Fruit fly (Drosophila melanogaster): ENCODE results near the gene CG33284.

The CG33284 gene

DNA sequence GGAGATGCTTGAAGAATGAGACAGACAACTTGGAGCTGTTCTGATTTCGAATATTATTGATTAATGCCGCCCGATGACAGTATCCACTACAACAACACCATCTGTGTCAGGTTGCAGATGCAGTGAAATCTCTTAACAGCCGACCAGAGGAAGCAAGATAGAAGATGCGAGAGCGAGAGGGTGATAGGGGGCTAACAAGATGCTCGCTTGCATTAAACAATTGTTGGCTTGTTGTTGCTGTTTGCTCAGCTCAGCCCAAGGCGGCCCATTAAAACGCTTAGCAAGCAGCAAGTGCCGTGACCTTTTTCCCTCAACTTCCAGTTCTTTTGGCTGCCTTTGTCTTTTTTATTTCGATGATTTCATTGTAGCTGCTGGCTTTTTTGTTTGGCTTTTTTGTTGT lies 6.1 kb downstream of the CG33284 start:
- TF ChIP-seq CG8478 (optimal IDR thresholded peaks at IDR 0.05) (no peak), CTCF (optimal IDR thresholded peaks at IDR 0.05) (no peak)

DNA sequence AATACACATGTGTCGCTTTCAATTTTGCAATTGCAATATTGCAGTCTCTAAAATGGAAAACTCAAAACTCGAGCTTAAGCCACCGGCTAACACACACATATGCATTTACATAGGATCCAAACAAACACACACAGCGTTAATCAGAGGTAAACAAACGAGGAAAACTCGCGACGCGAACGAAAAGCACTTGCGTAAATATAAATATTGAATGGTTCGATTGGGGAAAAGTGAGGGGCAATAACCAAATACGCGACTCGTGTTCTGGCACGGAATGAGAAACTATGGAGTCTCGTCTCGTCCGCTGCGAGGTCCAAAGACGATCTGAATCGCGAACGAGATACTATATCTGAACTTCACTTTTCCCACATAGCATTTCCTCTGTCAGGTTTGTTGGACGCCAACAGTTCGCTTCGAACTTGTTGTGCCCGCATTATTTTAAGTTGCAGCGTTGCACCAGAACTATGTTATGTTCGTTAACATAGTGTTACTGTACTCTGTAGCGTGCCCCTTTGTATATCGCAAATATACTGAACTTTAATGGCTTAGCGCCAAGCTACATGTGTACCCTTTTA lies 7.4 kb downstream of the CG33284 start, which contains the start of gene ko:
Gene ko, minus strand, starts transcription at position 321 of the 572 bp plus-strand sequence.
- no peak for TF ChIP-seq CG8478 (optimal IDR thresholded peaks at IDR 0.05)
- TF ChIP-seq CTCF (optimal IDR thresholded peaks at IDR 0.05) = no peak

DNA sequence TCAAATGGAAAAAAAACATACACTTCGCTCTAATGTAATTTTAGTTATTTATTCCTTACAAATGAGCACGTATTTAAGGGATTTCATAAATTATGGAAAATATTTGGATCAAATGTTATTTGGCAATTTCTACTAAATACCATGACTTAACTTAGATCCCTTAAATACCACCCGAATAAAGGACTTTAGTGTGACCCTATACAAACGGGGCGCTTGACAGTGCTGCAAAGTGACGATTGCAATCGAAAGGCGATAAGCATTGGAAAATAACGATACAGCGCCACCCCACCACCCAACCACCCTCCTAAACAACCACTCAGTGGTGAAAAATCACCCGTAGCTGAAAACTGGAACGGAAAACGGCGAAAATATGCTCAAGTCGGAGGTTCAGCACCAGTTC lies 7.9 kb downstream of the CG33284 start, which contains the start of gene ICA69:
Gene ICA69, plus strand, starts transcription at position 20 of the 400 bp plus-strand sequence.
- no peak for TF ChIP-seq CTCF (optimal IDR thresholded peaks at IDR 0.05)
- no peak for TF ChIP-seq CG8478 (optimal IDR thresholded peaks at IDR 0.05)

DNA sequence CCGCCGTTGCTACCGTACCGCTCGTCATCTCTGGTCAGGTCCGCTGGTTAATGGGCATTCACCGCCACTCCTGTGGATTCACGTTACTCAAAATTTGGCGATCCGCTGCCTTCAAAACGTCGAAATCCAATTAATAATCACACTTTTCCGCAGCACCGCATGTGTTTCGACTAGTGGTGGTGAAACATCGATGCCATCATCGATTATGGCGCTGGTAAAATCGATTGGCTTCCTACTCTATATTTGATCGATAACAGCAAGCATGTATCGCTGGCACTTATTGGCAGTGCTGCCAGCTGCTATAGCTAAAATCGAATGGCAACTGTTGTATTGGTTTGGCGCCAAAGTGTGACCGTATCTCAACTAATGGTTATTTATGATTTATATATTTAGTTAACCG lies 12.3 kb downstream of the CG33284 start:
- peak in 1 of 2 experiments; percentile 46 for TF ChIP-seq CTCF (optimal IDR thresholded peaks at IDR 0.05)
- no peak for TF ChIP-seq CG8478 (optimal IDR thresholded peaks at IDR 0.05)

DNA sequence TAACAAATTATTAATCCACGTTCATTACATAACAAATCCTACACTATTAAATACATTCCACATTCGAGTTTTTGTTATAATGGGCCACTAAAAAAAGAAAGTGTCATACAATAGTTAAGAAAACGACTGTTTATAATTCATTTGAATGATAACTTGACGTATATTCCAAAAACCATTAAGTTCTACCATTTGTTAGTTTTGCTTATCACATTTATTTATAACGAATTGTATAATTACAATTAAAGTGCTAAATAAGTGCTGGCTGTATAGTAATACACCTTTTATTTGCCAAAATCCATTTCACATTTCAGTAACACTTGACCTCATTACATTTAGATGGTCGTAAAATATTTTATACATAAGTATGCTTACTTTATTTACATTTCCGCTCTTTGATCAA lies 12.7 kb downstream of the CG33284 start, which contains the start of gene CG10565:
Gene CG10565, minus strand, starts transcription at position 101 of the 400 bp plus-strand sequence.
- TF ChIP-seq CTCF (optimal IDR thresholded peaks at IDR 0.05) (no peak), CG8478 (optimal IDR thresholded peaks at IDR 0.05) (no peak)

DNA sequence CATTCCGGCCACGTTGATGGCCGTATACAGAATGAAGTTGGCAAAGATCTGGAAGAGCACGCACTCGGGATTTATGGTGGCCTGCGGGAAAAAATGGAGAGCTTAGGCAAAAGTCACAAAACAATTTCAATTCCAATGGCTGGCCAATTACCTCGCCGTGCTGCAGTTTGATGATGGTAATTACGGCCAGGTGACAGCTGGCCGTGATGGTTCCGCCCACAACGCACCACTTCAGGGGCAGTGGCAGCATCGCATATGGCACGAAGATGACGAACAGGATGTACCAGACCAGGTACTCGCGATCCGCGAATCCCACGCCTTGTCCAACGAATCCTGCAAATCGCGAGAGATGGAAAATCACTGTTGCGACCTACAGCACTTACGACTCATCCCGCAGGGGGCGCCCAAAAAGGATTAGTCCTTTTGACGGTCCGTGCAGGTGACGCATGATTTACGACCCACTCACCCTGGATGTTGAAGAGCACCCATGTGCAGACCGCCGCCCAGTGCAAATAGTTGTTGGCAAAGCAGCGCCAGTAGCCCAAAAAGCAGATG lies 22.4 kb downstream of the CG33284 start:
- no peak for TF ChIP-seq CTCF (optimal IDR thresholded peaks at IDR 0.05)
- no peak for TF ChIP-seq CG8478 (optimal IDR thresholded peaks at IDR 0.05)

DNA sequence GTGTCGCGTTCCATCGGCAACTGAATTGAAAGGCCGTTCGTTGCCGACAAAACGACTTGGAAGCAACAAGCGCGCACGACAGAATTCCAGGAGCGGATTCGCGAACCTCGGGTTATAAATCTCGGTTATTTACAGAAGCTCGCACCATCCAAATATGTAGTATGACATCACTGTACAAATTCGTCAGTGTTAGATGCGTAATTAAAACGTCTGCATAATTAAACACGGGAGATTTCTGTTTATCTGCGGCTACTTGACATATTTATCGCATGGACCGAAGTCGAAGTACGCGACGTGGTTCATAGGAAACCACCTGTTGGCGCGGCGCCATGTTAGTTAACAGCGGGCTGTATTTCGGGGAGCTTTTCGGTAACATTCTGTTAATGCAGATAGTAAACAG lies 48.4 kb downstream of the CG33284 start, which contains the start of gene Ac78C:
Gene Ac78C, minus strand, starts transcription at position 26 of the 400 bp plus-strand sequence.
- no peak for TF ChIP-seq CG8478 (optimal IDR thresholded peaks at IDR 0.05)
- no peak for TF ChIP-seq CTCF (optimal IDR thresholded peaks at IDR 0.05)

DNA sequence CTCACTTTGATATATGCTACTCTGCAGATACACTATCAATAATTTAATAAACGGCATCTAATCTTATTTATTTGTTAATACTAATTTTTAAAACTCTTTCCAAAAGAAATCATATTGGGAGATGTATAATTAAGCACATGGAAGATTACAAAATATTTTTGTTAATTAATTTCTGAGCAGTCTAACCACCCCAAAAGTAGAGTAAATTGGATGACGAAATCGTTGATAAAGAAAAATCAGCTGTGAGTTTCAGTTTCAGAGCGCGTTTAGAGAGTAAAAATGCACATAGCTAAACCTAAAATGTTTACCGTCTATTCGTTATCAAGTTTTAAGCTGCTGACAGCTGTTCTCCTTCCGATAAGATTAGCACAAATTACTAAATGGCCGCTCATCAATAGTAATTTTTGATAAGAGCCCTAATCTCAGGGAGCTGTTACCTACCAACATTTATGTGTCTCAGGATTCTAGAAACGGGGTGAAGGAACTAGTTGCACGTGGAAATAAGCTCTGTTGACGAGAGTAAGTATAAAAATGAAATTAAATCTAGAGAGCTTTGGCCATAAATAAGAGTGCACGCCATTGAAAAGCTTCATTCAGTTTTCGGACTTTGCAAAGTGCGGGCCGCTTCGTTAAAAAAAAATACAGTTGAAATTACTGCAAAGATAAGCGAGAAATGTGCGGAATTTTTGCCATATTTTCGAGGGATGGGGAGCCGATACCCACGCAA lies 49.1 kb downstream of the CG33284 start, which contains the start of the genes chb and AsnS:
Gene chb, plus strand, starts transcription at position 327 of the 727 bp plus-strand sequence.
Gene AsnS, plus strand, starts transcription at position 592 of the 727 bp plus-strand sequence.
- TF ChIP-seq CG8478 (optimal IDR thresholded peaks at IDR 0.05) (no peak), CTCF (optimal IDR thresholded peaks at IDR 0.05) (no peak)

Measured in S2 (cell line).